Worm (Caenorhabditis elegans) whole organism, early embryonic: ENCODE measurements around the gene W10G11.2.

Source experiments
- B0310.2 ChIP-seq: sonication (generic microtip); optimal IDR thresholded peaks from 2 replicates; lab custom pipeline; 2016; ENCODE audit warnings: mild to moderate bottlenecking, missing genetic modification characterization, missing compliant biosample characterization
- F13C5.2 ChIP-seq: sonication (generic microtip); optimal IDR thresholded peaks from 2 replicates; lab custom pipeline; 2017; ENCODE audit warnings: mild to moderate bottlenecking, missing genetic modification characterization, inconsistent platforms, missing compliant biosample characterization
- aly-1 ChIP-seq: sonication (generic microtip); optimal IDR thresholded peaks from 2 replicates; lab custom pipeline; 2016; ENCODE audit warnings: missing genetic modification characterization, missing compliant biosample characterization
- ama-1 ChIP-seq: fragments of 150-350 bp; optimal IDR thresholded peaks from 2 replicates; lab custom pipeline; 2014
- ceh-13 ChIP-seq: fragments of 200-800 bp; sonication (Bioruptor generic); optimal IDR thresholded peaks from 2 replicates; lab custom pipeline; 2018; ENCODE audit warnings: mild to moderate bottlenecking, missing genetic modification characterization, missing compliant biosample characterization
- ceh-36 ChIP-seq: sonication (generic microtip); optimal IDR thresholded peaks from 2 replicates; lab custom pipeline; 2016; ENCODE audit warnings: missing genetic modification characterization, inconsistent platforms, missing compliant biosample characterization
- ets-7 ChIP-seq: sonication (generic microtip); optimal IDR thresholded peaks from 2 replicates; lab custom pipeline; 2016; ENCODE audit warnings: missing genotype, missing genetic modification characterization, missing compliant biosample characterization
- flt-1 ChIP-seq: fragments of 200-800 bp; sonication (Bioruptor generic); IDR thresholded peaks from 2 replicates; pipeline ENCODE4 v1.3.6; 2022; ENCODE audit warnings: missing genetic modification characterization, missing compliant biosample characterization
- hmbx-1 ChIP-seq: sonication (generic microtip); optimal IDR thresholded peaks from 2 replicates; lab custom pipeline; 2016; ENCODE audit warnings: mild to moderate bottlenecking, missing genetic modification characterization, missing compliant biosample characterization
- hmg-4 ChIP-seq: fragments of 200-800 bp; sonication (Bioruptor generic); optimal IDR thresholded peaks from 2 replicates; lab custom pipeline; 2018; ENCODE audit warnings: mild to moderate bottlenecking, missing genetic modification characterization, missing compliant biosample characterization
- hnd-1 ChIP-seq: sonication (generic microtip); optimal IDR thresholded peaks from 2 replicates; lab custom pipeline; 2016; ENCODE audit warnings: missing genetic modification characterization, missing compliant biosample characterization
- pes-1 ChIP-seq: fragments of 200-800 bp; sonication (Bioruptor generic); IDR thresholded peaks from 2 replicates; pipeline ENCODE4 v1.3.6; 2022; ENCODE audit warnings: missing genetic modification reagents, missing genetic modification characterization, missing compliant biosample characterization
- scrt-1 ChIP-seq: fragments of 200-800 bp; sonication (Bioruptor generic); IDR thresholded peaks from 2 replicates; pipeline ENCODE4 v1.3.6; 2022; ENCODE audit warnings: missing genetic modification characterization, missing compliant biosample characterization
- sea-1 ChIP-seq: fragments of 200-800 bp; sonication (Bioruptor generic); conservative IDR thresholded peaks from 2 replicates; pipeline ENCODE4 v1.3.6; 2022; ENCODE audit warnings: missing genetic modification characterization, missing compliant biosample characterization
- tbx-11 ChIP-seq: fragments of 200-800 bp; sonication (Bioruptor generic); IDR thresholded peaks from 2 replicates; pipeline ENCODE4 v1.3.6; 2022; ENCODE audit warnings: missing genetic modification characterization, missing compliant biosample characterization
- tbx-37 ChIP-seq: fragments of 200-800 bp; sonication (Bioruptor generic); conservative IDR thresholded peaks from 2 replicates; pipeline ENCODE4 v1.3.6; 2022; ENCODE audit warnings: missing genetic modification reagents, missing genetic modification characterization, missing compliant biosample characterization
- tra-4 ChIP-seq: sonication (generic microtip); optimal IDR thresholded peaks from 2 replicates; lab custom pipeline; 2017; ENCODE audit warnings: missing genetic modification characterization, missing compliant biosample characterization

The W10G11.2 gene

ce11 chrII:3518961-3519544 lies 42.4 kb downstream of the W10G11.2 start, which contains the start of gene clec-126:
Gene clec-126, plus strand, starts transcription at chrII:3519494.
- TF ChIP-seq scrt-1 (GFP tag; lab: Robert Waterston, UW) = peak; percentile 89
- peak; percentile 78; the same call in 1 of the 2 replicates for TF ChIP-seq tbx-11 (GFP tag; lab: Robert Waterston, UW)
- TF ChIP-seq pes-1 (GFP tag; lab: Robert Waterston, UW) = peak; percentile 90
- peak; percentile 85 for TF ChIP-seq tbx-37 (GFP tag; lab: Robert Waterston, UW)
- TF ChIP-seq ceh-13 (GFP tag; lab: Kevin White, UChicago) = peak; percentile 77
- peak; percentile 70 for TF ChIP-seq tra-4 (tag; lab: Kevin White, UChicago)
- peak; percentile 81 for TF ChIP-seq F13C5.2 (tag; lab: Kevin White, UChicago)
- TF ChIP-seq aly-1 (tag; lab: Kevin White, UChicago) = peak; percentile 84
- TF ChIP-seq hnd-1 = peak; percentile 62
- TF ChIP-seq hmbx-1 (tag; lab: Kevin White, UChicago) = peak; percentile 52
- TF ChIP-seq flt-1 (GFP tag; lab: Robert Waterston, UW) = peak; percentile 87
- peak; percentile 93 for TF ChIP-seq hmg-4 (GFP tag; lab: Kevin White, UChicago)
- TF ChIP-seq sea-1 (GFP tag; lab: Robert Waterston, UW) = peak; percentile 86
- peak; percentile 74 for TF ChIP-seq B0310.2 (tag; lab: Kevin White, UChicago)
- TF ChIP-seq ets-7 = peak; percentile 76
- no peak for TF ChIP-seq ama-1 (lab: Kevin White, UChicago)
- TF ChIP-seq ceh-36 = peak; percentile 94

- TF ChIP-seq sea-1 (GFP tag; lab: Robert Waterston, UW) = no peak
- no peak for TF ChIP-seq aly-1 (tag; lab: Kevin White, UChicago)
- TF ChIP-seq F13C5.2 (tag; lab: Kevin White, UChicago) = no peak
- no peak for TF ChIP-seq hnd-1
- no peak for TF ChIP-seq tra-4 (tag; lab: Kevin White, UChicago)
- TF ChIP-seq ceh-36 = no peak
- TF ChIP-seq B0310.2 (tag; lab: Kevin White, UChicago) = no peak
- TF ChIP-seq ceh-13 (GFP tag; lab: Kevin White, UChicago) = no peak
- TF ChIP-seq scrt-1 (GFP tag; lab: Robert Waterston, UW) = no peak
- no peak for TF ChIP-seq ama-1 (lab: Kevin White, UChicago)
- TF ChIP-seq flt-1 (GFP tag; lab: Robert Waterston, UW) = no peak
- TF ChIP-seq tbx-11 (GFP tag; lab: Robert Waterston, UW) = no peak
Observed at ce11 chrII:3516175-3516574, 45.3 kb downstream of the W10G11.2 start.

- no peak for TF ChIP-seq ama-1 (lab: Kevin White, UChicago)
- TF ChIP-seq flt-1 (GFP tag; lab: Robert Waterston, UW) = no peak
- TF ChIP-seq hnd-1 = no peak
- TF ChIP-seq pes-1 (GFP tag; lab: Robert Waterston, UW) = no peak
- no peak for TF ChIP-seq tbx-37 (GFP tag; lab: Robert Waterston, UW)
- TF ChIP-seq ets-7 = no peak
Observed at ce11 chrII:3515384-3516053, 45.9 kb downstream of the W10G11.2 start, which contains the start of the genes Y49F6B.14 and clec-125. Gene Y49F6B.14, minus strand, starts transcription at chrII:3515484. Gene clec-125, plus strand, starts transcription at chrII:3516003.

ce11 chrII:3514631-3515030 lies 46.8 kb downstream of the W10G11.2 start, which contains the start of gene srz-5:
Gene srz-5, minus strand, starts transcription at chrII:3514731.
- TF ChIP-seq pes-1 (GFP tag; lab: Robert Waterston, UW) = no peak
- no peak for TF ChIP-seq hmg-4 (GFP tag; lab: Kevin White, UChicago)
- TF ChIP-seq ceh-36 = no peak
- no peak for TF ChIP-seq hnd-1
- TF ChIP-seq hmbx-1 (tag; lab: Kevin White, UChicago) = no peak
- TF ChIP-seq flt-1 (GFP tag; lab: Robert Waterston, UW) = no peak
- TF ChIP-seq tra-4 (tag; lab: Kevin White, UChicago) = no peak

DNA sequence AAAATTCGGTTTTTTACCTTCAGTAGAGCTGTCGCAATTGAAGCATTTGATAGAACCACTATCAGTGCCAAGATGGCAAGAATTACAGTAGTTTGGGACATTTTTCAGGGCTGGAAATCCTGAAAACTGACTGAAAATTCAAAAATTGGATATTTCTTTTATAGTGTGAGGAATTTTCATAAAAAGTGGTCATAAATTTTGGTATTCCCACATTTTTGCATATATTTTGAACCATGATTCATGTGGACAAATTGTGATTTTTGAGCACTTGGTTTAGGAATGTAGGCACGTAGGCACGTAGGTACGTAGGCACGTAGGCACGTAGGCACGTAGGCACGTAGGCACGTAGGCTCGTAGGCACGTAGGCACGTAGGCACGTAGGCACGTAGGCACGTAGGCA lies 49.2 kb downstream of the W10G11.2 start, which contains the start of gene Y49F6B.19:
TSS of gene Y49F6B.19 (minus strand) at position 101 of the 400 bp plus-strand sequence.
- TF ChIP-seq aly-1 (tag; lab: Kevin White, UChicago) (no peak), flt-1 (GFP tag; lab: Robert Waterston, UW) (no peak), hmbx-1 (tag; lab: Kevin White, UChicago) (no peak), hnd-1 (no peak), sea-1 (GFP tag; lab: Robert Waterston, UW) (no peak), B0310.2 (tag; lab: Kevin White, UChicago) (no peak), ets-7 (no peak), hmg-4 (GFP tag; lab: Kevin White, UChicago) (no peak), scrt-1 (GFP tag; lab: Robert Waterston, UW) (no peak), tbx-11 (GFP tag; lab: Robert Waterston, UW) (no peak), F13C5.2 (tag; lab: Kevin White, UChicago) (no peak), tbx-37 (GFP tag; lab: Robert Waterston, UW) (no peak), ceh-36 (no peak), pes-1 (GFP tag; lab: Robert Waterston, UW) (no peak), tra-4 (tag; lab: Kevin White, UChicago) (no peak), ceh-13 (GFP tag; lab: Kevin White, UChicago) (no peak), ama-1 (lab: Kevin White, UChicago) (no peak)
